Worm (Caenorhabditis elegans) whole organism, L2 larva: ENCODE data around the gene T05H4.15.
A peak's percentile ranks its signal among the peaks of the same experiment; 100 is the strongest.

Experiments
- R02D3.7 ChIP-seq: fragments of 150-350 bp; optimal IDR thresholded peaks from 2 replicates; lab custom pipeline; 2014; ENCODE audit warnings: missing biosample characterization, missing genetic modification characterization
- ZK546.5 ChIP-seq: sonication (generic microtip); optimal IDR thresholded peaks from 2 replicates; lab custom pipeline; 2017; ENCODE audit warnings: missing biosample characterization, missing genetic modification characterization
- elt-1 ChIP-seq: fragments of 150-350 bp; optimal IDR thresholded peaks from 2 replicates; lab custom pipeline; 2014; ENCODE audit warnings: missing biosample characterization, missing genetic modification characterization
- fos-1 ChIP-seq: fragments of 150-350 bp; optimal IDR thresholded peaks from 2 replicates; lab custom pipeline; 2014; ENCODE audit warnings: missing biosample characterization, missing genetic modification characterization
- mab-5 ChIP-seq: fragments of 150-350 bp; optimal IDR thresholded peaks from 2 replicates; lab custom pipeline; 2014; ENCODE audit warnings: missing biosample characterization, missing genetic modification characterization
- nhr-25 ChIP-seq: fragments of 150-350 bp; sonication (generic microtip); optimal IDR thresholded peaks from 3 replicates; lab custom pipeline; 2014; ENCODE audit warnings: missing biosample characterization, missing genetic modification characterization
- snpc-4 ChIP-seq: fragments of 150-350 bp; optimal IDR thresholded peaks from 2 replicates; lab custom pipeline; 2014; ENCODE audit warnings: missing biosample characterization, missing genetic modification characterization
- unc-62 ChIP-seq: fragments of 150-350 bp; optimal IDR thresholded peaks from 2 replicates; lab custom pipeline; 2014; ENCODE audit warnings: missing biosample characterization, missing genetic modification reagents, missing genetic modification characterization
- ztf-11 ChIP-seq: sonication (generic microtip); optimal IDR thresholded peaks from 2 replicates; lab custom pipeline; 2017; ENCODE audit warnings: missing biosample characterization, missing genetic modification characterization

DNA sequence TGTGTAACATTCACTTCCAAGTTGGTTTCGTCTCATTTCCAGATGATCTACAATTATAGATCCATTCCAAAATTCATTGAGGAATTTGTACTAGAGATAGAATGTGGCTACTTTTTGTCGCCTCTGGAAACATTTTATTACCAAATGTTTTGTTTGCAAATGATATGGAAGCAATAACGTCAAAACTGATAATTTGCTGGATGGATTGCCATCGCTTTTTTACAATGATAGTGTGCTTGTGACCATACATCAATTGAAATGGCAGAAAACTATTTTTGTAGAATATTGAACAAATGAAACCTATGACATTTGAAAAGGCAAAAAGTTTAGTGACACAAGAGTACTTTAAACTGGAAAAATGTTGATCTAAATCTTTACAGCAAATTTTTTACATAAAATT is 27.0 kb downstream of the T05H4.15 start:
- TF ChIP-seq snpc-4 (tag; lab: Kevin White, UChicago) = no peak
- no peak for TF ChIP-seq unc-62
- TF ChIP-seq fos-1 (tag; lab: Kevin White, UChicago) = peak; percentile 26
- TF ChIP-seq nhr-25 (tag; lab: Kevin White, UChicago) = no peak
- TF ChIP-seq elt-1 (tag; lab: Kevin White, UChicago) = no peak
- no peak for TF ChIP-seq R02D3.7
- TF ChIP-seq mab-5 (tag; lab: Kevin White, UChicago) = no peak
- no peak for TF ChIP-seq ztf-11
- TF ChIP-seq ZK546.5 (tag; lab: Kevin White, UChicago) = no peak
